Worm (Caenorhabditis elegans) whole organism, mixed stage, embryonic: ENCODE results near the gene try-10.

Experiments used
- blmp-1 ChIP-seq: fragments of 150-350 bp; optimal IDR thresholded peaks from 2 replicates; lab custom pipeline; 2014; ENCODE audit warnings: missing biosample characterization, missing genetic modification characterization
- ceh-43 ChIP-seq: fragments of 200-800 bp; sonication (Bioruptor generic); optimal IDR thresholded peaks from 2 replicates; lab custom pipeline; 2018; ENCODE audit warnings: mild to moderate bottlenecking, missing genetic modification characterization, moderate library complexity, missing compliant biosample characterization
- ces-1 ChIP-seq: fragments of 150-350 bp; optimal IDR thresholded peaks from 2 replicates; lab custom pipeline; 2014; ENCODE audit warnings: missing biosample characterization, missing genetic modification reagents, missing genetic modification characterization
- elt-3 ChIP-seq: fragments of 150-350 bp; optimal IDR thresholded peaks from 2 replicates; lab custom pipeline; 2014; ENCODE audit warnings: missing biosample characterization, missing genetic modification characterization
- flh-1 ChIP-seq: fragments of 200-800 bp; sonication (Bioruptor generic); optimal IDR thresholded peaks from 2 replicates; lab custom pipeline; 2018; ENCODE audit warnings: mild to moderate bottlenecking, missing genetic modification characterization, moderate library complexity, missing compliant biosample characterization
- lsy-2 ChIP-seq: fragments of 150-350 bp; optimal IDR thresholded peaks from 2 replicates; lab custom pipeline; 2014; ENCODE audit warnings: missing biosample characterization, missing genetic modification characterization
- mep-1 ChIP-seq: fragments of 150-350 bp; optimal IDR thresholded peaks from 2 replicates; lab custom pipeline; 2017; ENCODE audit warnings: missing biosample characterization, missing genetic modification reagents, missing genetic modification characterization, inconsistent platforms
- nhr-28 ChIP-seq: fragments of 150-350 bp; optimal IDR thresholded peaks from 2 replicates; lab custom pipeline; 2014; ENCODE audit warnings: missing biosample characterization, missing genetic modification characterization
- nhr-76 ChIP-seq: sonication (generic microtip); optimal IDR thresholded peaks from 2 replicates; lab custom pipeline; 2017; ENCODE audit warnings: missing biosample characterization, missing genetic modification characterization
- snpc-4 ChIP-seq: fragments of 150-350 bp; optimal IDR thresholded peaks from 2 replicates; lab custom pipeline; 2014; ENCODE audit warnings: missing biosample characterization, missing genetic modification characterization
- tbx-8 ChIP-seq: fragments of 200-800 bp; sonication (Bioruptor generic); optimal IDR thresholded peaks from 2 replicates; lab custom pipeline; 2018; ENCODE audit warnings: mild to moderate bottlenecking, missing genetic modification characterization, moderate library complexity, missing compliant biosample characterization
- unc-62 ChIP-seq: fragments of 150-350 bp; optimal IDR thresholded peaks from 2 replicates; lab custom pipeline; 2014; ENCODE audit warnings: missing biosample characterization, missing genetic modification reagents, missing genetic modification characterization
- ztf-11 ChIP-seq: fragments of 150-350 bp; optimal IDR thresholded peaks from 2 replicates; lab custom pipeline; 2014; ENCODE audit warnings: missing biosample characterization, missing genetic modification characterization

ce11 chrV:13046125-13047123 is 33.4 kb upstream of the try-10 start:
- TF ChIP-seq nhr-76 (tag; lab: Kevin White, UChicago) (no peak), ces-1 (GFP tag; lab: Kevin White, UChicago) (no peak), tbx-8 (GFP tag; lab: Kevin White, UChicago) (no peak), snpc-4 (tag; lab: Kevin White, UChicago) (no peak), ceh-43 (GFP tag; lab: Kevin White, UChicago) (no peak), lsy-2 (tag; lab: Kevin White, UChicago) (no peak), flh-1 (no peak), unc-62 (GFP tag; lab: Kevin White, UChicago) (no peak), mep-1 (tag; lab: Kevin White, UChicago) (no peak), elt-3 (tag; lab: Kevin White, UChicago) (no peak), nhr-28 (tag; lab: Kevin White, UChicago) (no peak), ztf-11 (tag; lab: Kevin White, UChicago) (no peak), blmp-1 (tag; lab: Kevin White, UChicago) (no peak)
